Worm (Caenorhabditis elegans): ENCODE data around the gene C50H2.13.

The C50H2.13 gene

DNA sequence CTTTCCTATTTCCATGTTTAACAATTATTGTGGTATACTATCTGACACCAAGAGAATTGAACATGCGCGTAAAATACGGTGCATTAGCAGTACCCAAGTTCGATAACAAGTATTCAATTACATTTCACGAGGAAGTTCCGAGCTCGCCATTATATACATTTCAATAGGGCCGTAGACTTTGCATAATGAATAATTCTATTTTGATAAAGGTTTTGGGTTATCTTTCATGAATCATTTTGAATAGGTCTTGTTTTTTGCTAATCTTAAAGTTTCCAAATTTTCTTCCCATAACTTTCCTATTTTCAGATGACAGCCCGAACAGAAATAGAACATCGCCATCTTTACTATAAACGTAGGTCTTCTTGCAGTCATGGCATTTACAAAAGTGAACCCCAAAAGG is at the start of gene C50H2.13:
Gene C50H2.13, plus strand, starts transcription at position 301 of the 400 bp plus-strand sequence.
- no peak for TF ChIP-seq dve-1 (tag; optimal IDR thresholded peaks at IDR 0.05)
- no peak for TF ChIP-seq C38D4.7 (GFP tag; optimal IDR thresholded peaks at IDR 0.05)
- no peak for TF ChIP-seq ceh-45 (GFP tag; IDR thresholded peaks at IDR 0.05)
- no peak for TF ChIP-seq ttx-3 (tag; optimal IDR thresholded peaks at IDR 0.05)
- TF ChIP-seq hlh-8 (tag; optimal IDR thresholded peaks at IDR 0.05) = no peak
- no peak for TF ChIP-seq dmd-4 (tag; optimal IDR thresholded peaks at IDR 0.05; ENCODE audit: borderline replicate concordance)
- no peak for TF ChIP-seq sdc-2 (tag; optimal IDR thresholded peaks at IDR 0.05)
- TF ChIP-seq ceh-48 (tag; optimal IDR thresholded peaks at IDR 0.05) = no peak
- no peak for TF ChIP-seq pros-1 (tag; optimal IDR thresholded peaks at IDR 0.05)

DNA sequence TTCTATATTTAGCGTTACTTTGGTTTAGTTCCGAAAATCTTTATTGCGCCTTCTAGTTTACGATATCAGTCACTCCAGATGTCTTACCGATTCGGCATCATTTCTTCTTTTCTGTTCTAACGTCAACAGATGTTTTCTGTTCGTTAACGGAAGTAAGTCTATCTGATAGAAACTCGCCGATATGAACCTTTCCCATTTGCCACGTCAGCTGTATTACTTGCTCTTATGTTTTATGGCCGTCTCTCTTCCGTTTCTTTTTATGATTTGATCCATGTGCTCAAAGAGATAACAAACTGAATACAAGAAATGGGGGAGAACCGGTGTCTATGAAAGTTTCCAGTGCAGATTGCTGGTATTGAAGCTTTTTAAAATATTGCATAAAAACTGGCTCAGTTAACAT is 46.9 kb upstream of the C50H2.13 start, which contains the start of gene srab-26:
Gene srab-26, minus strand, starts transcription at position 101 of the 400 bp plus-strand sequence.
- no peak for TF ChIP-seq unc-86 (tag; optimal IDR thresholded peaks at IDR 0.05)

DNA sequence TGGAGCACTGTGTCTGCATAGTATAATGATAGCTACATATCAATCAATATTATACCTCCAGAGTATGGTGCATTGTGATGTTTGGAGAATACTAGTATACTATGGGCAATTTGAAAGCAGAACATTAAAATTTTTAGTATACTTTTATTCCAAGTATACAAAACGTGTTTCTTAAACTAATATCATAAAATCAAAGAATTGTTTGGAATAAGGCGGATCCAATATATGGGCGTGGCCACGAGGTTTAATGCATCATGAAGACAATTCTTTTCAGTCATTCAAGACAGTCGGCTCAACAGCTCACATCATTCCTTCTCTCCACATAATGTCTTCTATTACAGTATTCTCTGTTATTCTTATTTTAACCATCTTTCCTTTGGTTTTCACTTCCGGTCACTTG is 46.5 kb upstream of the C50H2.13 start, which contains the start of gene sdz-31:
Gene sdz-31, plus strand, starts transcription at position 301 of the 400 bp plus-strand sequence.
- TF ChIP-seq ceh-24 (tag; optimal IDR thresholded peaks at IDR 0.05) (no peak), ceh-18 (tag; optimal IDR thresholded peaks at IDR 0.05) (no peak), pag-3 (tag; optimal IDR thresholded peaks at IDR 0.05; ENCODE audit: borderline replicate concordance) (no peak), gmeb-2 (tag; optimal IDR thresholded peaks at IDR 0.05) (no peak), F13H6.1 (tag; optimal IDR thresholded peaks at IDR 0.05) (no peak), ceh-6 (GFP tag; optimal IDR thresholded peaks at IDR 0.05) (no peak), unc-55 (GFP tag; optimal IDR thresholded peaks at IDR 0.05) (no peak), mec-3 (tag; optimal IDR thresholded peaks at IDR 0.05; ENCODE audit: borderline replicate concordance) (no peak), pros-1 (tag; optimal IDR thresholded peaks at IDR 0.05) (no peak), ceh-9 (tag; optimal IDR thresholded peaks at IDR 0.05) (no peak), nfya-1 (tag; optimal IDR thresholded peaks at IDR 0.05) (no peak), fax-1 (tag; optimal IDR thresholded peaks at IDR 0.05) (no peak), Y22D7AL.16 (tag; optimal IDR thresholded peaks at IDR 0.05) (no peak), ets-4 (tag; optimal IDR thresholded peaks at IDR 0.05) (no peak), unc-86 (tag; optimal IDR thresholded peaks at IDR 0.05) (no peak), C38D4.7 (GFP tag; optimal IDR thresholded peaks at IDR 0.05) (no peak), ceh-14 (tag; optimal IDR thresholded peaks at IDR 0.05) (no peak), ref-2 (tag; optimal IDR thresholded peaks at IDR 0.05) (no peak)

DNA sequence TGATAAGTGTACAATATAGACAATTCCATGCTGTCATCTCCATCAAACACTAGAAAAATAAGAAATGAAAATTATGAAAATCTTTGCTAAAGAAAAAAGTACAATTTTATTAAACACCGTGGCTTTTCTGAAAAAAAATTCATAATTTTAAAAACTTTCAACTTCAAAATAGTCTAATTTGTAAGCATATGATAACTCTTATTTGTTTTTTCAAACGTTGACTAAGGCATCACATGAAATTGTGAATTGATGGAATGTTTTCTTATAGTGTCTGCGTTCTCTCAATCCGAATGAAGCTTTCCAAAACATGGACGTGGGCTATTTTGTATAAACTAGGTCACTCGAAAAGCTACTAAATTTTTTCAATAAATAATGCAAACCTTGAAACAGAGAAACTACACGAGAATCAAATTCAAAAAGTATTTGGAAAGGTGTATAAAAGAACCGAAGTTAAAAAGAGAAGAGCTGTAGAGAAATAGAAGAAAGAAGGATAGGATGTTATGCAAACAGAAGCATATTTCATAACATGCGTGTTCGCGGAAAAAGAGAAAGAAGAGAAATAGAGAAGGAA is 40.3 kb upstream of the C50H2.13 start, which contains the start of gene clp-9:
Gene clp-9, minus strand, starts transcription at position 51 of the 571 bp plus-strand sequence.
- no peak for TF ChIP-seq sdc-2 (tag; optimal IDR thresholded peaks at IDR 0.05)
- TF ChIP-seq dmd-4 (tag; optimal IDR thresholded peaks at IDR 0.05; ENCODE audit: borderline replicate concordance) = no peak
- TF ChIP-seq ceh-34 (tag; optimal IDR thresholded peaks at IDR 0.05) = no peak
- TF ChIP-seq lim-6 (tag; optimal IDR thresholded peaks at IDR 0.05) = no peak
- TF ChIP-seq unc-42 (tag; optimal IDR thresholded peaks at IDR 0.05) = no peak
- no peak for TF ChIP-seq C38D4.7 (GFP tag; optimal IDR thresholded peaks at IDR 0.05)
- no peak for TF ChIP-seq lin-11 (tag; optimal IDR thresholded peaks at IDR 0.05)
- no peak for TF ChIP-seq fkh-10 (GFP tag; optimal IDR thresholded peaks at IDR 0.05)
- no peak for TF ChIP-seq elt-2 (tag; optimal IDR thresholded peaks at IDR 0.05)
- no peak for TF ChIP-seq ceh-45 (GFP tag; IDR thresholded peaks at IDR 0.05)

DNA sequence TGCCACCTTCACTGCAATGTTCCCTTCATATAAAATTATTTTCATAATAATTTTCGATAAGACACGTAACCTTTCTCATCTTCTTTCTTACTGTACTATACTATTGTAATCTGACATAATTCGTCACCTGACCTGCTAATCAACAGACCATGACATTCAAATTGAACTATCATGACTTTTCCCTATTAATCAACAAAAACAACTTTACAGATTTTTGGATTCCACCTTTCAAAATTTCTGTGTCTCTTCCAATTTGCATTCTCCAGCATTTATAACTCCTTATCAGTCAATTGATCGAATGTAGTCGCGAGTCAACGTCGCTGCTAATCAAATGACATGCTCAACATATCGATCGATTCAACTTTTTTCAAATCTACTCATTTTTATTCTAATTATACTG is 36.7 kb upstream of the C50H2.13 start, which contains the start of gene fshr-1:
Gene fshr-1, plus strand, starts transcription at position 209 of the 400 bp plus-strand sequence.
- TF ChIP-seq gmeb-2 (tag; optimal IDR thresholded peaks at IDR 0.05) (no peak), elt-2 (tag; optimal IDR thresholded peaks at IDR 0.05) (peak; percentile 9), ceh-24 (tag; optimal IDR thresholded peaks at IDR 0.05) (no peak), ceh-18 (tag; optimal IDR thresholded peaks at IDR 0.05) (no peak)

DNA sequence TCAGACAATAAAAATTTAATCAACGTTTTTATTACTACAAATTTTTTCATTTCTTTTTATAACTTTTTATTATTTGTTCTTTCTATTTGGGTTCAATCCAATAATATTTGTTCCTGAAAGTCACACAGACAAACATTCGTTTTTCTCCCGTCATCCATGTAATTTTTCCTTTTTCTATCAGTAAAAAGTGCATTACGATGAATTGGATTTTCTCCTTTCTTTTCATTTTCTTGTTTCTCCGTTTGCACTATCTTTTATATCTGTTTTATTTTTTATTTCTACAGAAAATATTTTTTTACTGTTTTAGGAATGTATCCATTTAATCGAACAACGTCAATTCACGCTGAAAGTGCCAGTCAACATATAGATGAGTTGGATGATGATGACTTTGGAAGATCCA is 27.1 kb upstream of the C50H2.13 start, which contains the start of gene egl-47:
Gene egl-47, plus strand, starts transcription at position 301 of the 400 bp plus-strand sequence.
- TF ChIP-seq npax-4 (tag; optimal IDR thresholded peaks at IDR 0.05) = no peak
- TF ChIP-seq ceh-9 (tag; optimal IDR thresholded peaks at IDR 0.05) = no peak
